Fruit fly (Drosophila melanogaster) Kc167 (cell line): ENCODE results near the gene Cftr.

ENCODE experiments used
- Myc ChIP-seq: fragments of >200 bp; optimal IDR thresholded peaks from 2 replicates; lab custom pipeline; 2017; ENCODE audit warnings: missing external identifiers
- Sin3A ChIP-seq: fragments of >200 bp; optimal IDR thresholded peaks from 2 replicates; lab custom pipeline; 2018; ENCODE audit warnings: missing external identifiers
- h ChIP-seq: fragments of >200 bp; optimal IDR thresholded peaks from 3 replicates; lab custom pipeline; 2018; ENCODE audit warnings: missing external identifiers
- insv ChIP-seq: fragments of >200 bp; optimal IDR thresholded peaks from 3 replicates; lab custom pipeline; 2018; ENCODE audit warnings: missing external identifiers
- psq ChIP-seq: fragments of >200 bp; optimal IDR thresholded peaks from 2 replicates; lab custom pipeline; 2017; ENCODE audit warnings: missing external identifiers
- ttk ChIP-seq: sonication (Bioruptor generic); optimal IDR thresholded peaks from 2 replicates; lab custom pipeline; 2017; ENCODE audit warnings: missing external identifiers

Gene Cftr

DNA sequence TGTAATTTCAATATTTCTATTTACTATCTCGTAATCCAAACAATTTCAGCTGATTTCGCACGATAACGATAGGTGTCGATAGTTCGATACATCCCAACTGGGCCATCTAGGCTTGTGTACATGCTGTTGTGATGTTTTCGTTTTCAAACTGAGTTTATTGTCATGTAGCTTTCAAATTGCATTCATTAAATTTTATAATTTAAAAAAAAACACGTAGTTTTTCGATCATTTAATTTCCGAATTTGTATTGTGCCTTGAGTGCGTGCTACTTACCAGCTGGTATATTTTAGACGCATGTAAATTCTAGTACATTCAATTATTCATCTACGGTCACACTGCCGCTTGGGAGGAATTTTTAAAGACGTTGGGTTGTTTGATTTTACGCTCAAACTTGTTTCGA, 13.4 kb downstream of the Cftr start, which contains the start of the genes CG13623 and ana1:
Gene CG13623, minus strand, starts transcription at position 231 of the 400 bp plus-strand sequence.
Gene ana1, plus strand, starts transcription at position 249 of the 400 bp plus-strand sequence.
- no peak for TF ChIP-seq Sin3A (lab: Kevin White, UChicago)
- TF ChIP-seq psq (lab: Kevin White, UChicago): no peak
- TF ChIP-seq h (lab: Kevin White, UChicago): no peak
- TF ChIP-seq ttk: no peak
- no peak for TF ChIP-seq insv (lab: Kevin White, UChicago)
- no peak for TF ChIP-seq Myc (lab: Kevin White, UChicago)

DNA sequence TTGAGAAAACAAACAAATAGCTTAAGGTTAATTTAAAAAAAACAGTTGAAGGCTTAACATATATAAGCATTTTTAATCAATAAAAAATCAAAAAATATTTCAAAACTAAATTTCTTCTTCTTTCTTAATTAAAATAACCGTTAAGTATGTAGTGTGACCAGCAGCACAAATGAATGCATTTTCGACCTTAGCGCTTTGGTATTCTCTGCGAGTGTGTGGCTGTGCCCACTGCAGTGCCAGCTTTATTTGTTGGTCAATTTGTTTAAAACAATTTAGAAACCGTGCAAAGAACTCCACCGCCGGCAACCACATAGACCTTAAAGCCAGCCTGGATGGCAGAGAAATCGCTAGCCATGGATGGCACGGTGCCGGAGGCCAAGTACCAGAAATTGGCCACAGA, 15.9 kb downstream of the Cftr start, which contains the start of gene CG6607:
Gene CG6607, plus strand, starts transcription at position 203 of the 400 bp plus-strand sequence.
- no peak for TF ChIP-seq insv (lab: Kevin White, UChicago)
- TF ChIP-seq Myc (lab: Kevin White, UChicago): no peak
- no peak for TF ChIP-seq h (lab: Kevin White, UChicago)
- TF ChIP-seq ttk: no peak
- TF ChIP-seq psq (lab: Kevin White, UChicago): no peak
- TF ChIP-seq Sin3A (lab: Kevin White, UChicago): no peak

DNA sequence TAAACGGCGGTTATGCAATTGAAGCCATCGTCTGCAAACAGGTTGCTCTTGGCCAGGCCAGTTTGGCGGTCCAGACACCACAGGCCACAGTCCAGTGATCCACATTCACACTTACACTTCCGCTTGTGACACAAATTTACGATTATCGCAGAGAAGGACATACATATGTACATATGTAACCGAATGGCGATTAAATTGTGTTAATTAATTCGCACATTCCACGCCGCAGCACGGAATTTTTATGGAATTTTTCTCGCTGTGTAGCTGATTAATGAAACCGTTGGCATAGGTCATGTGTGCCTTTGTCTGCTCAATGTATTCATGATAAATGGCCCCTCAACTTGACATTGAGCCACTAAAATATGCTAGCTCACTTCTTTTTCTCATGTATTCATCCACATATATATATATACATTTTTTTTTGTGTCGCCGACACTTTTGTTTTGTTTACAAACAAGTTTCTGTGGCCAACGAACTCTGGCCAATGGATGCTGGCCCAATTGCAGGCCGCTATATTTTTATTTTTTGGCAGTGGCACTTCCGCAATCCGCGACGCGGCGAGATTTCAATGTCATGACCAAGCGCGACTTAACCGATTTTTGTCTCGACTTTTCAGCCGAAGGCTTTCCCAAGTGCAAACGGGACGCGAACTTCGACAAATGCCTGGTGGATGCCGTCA, 17.6 kb downstream of the Cftr start:
- TF ChIP-seq h (lab: Kevin White, UChicago) (no peak), insv (lab: Kevin White, UChicago) (no peak), Sin3A (lab: Kevin White, UChicago) (no peak), psq (lab: Kevin White, UChicago) (no peak), ttk (no peak), Myc (lab: Kevin White, UChicago) (no peak)

dm6 chr3R:24524426-24524974, 19.2 kb downstream of the Cftr start, which contains the start of gene Jhbp12:
Gene Jhbp12, plus strand, starts transcription at chr3R:24524794.
- no peak for TF ChIP-seq Sin3A (lab: Kevin White, UChicago)
- no peak for TF ChIP-seq ttk
- TF ChIP-seq insv (lab: Kevin White, UChicago): no peak
- no peak for TF ChIP-seq h (lab: Kevin White, UChicago)
- no peak for TF ChIP-seq psq (lab: Kevin White, UChicago)
- TF ChIP-seq Myc (lab: Kevin White, UChicago): no peak

DNA sequence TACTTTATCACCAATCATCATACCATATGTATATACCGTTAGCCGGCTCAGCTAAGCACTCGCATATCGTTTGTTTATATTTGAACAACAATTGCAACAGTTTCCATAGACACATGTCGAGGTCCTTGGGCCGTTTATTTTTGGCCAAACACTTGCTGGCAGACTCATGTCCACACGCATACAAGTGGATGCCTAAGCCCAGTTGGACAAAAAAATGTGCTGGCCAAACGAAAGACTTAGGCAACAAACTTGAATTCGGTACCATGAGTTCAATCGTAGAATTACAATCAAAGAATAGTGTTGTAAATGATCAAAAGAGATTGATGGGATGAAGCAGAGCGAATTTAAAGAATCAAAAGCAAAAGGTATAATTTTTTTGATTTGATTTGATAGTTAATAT, 20.1 kb downstream of the Cftr start, which contains the start of gene CG13622:
Gene CG13622, minus strand, starts transcription at position 101 of the 400 bp plus-strand sequence.
- no peak for TF ChIP-seq psq (lab: Kevin White, UChicago)
- TF ChIP-seq Sin3A (lab: Kevin White, UChicago): no peak
- TF ChIP-seq insv (lab: Kevin White, UChicago): no peak
- no peak for TF ChIP-seq ttk
- no peak for TF ChIP-seq h (lab: Kevin White, UChicago)
- TF ChIP-seq Myc (lab: Kevin White, UChicago): no peak

DNA sequence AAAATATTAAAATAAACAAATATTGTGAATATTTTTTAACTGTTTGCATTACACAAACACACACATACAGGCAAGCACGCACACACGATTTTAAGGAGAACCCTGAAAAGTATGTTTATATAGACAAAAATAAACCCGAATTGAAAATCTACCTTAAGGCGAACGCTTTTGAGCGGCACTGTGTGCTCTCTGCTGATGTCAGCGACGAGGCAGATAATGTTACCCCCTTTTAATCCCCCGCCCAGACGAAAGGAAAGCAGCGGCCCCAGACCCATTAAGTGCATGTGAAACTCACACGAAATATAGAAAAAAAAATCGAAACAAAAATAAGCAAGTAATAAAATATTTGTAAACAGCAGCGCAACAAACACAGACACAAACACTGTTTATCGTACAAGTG, 22.4 kb downstream of the Cftr start:
- TF ChIP-seq Myc (lab: Kevin White, UChicago) (no peak), psq (lab: Kevin White, UChicago) (no peak), h (lab: Kevin White, UChicago) (no peak), Sin3A (lab: Kevin White, UChicago) (no peak), ttk (no peak), insv (lab: Kevin White, UChicago) (no peak)

DNA sequence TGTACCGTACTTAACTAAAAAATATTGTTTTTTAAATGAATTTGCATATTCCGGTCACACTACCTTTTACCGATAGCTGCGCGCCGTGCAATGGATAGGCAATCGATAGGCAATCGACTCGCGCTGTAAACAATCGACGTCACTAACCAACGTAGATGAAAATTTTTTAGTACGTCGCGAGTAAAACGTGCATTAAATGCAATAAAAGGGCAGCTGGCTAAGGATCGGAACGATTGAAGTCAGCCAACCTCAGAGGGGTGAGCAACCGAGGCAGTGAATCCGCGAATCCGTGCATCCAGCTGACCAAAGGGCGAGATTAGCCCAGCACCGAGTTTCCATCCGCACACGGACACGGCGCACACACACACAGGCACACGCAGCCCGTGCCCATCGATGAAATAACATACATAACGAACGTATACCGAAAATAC, 25.5 kb downstream of the Cftr start, which contains the start of gene Pp1alpha-96A:
Gene Pp1alpha-96A, plus strand, starts transcription at position 121 of the 431 bp plus-strand sequence.
- TF ChIP-seq insv (lab: Kevin White, UChicago) (no peak), Sin3A (lab: Kevin White, UChicago) (no peak), psq (lab: Kevin White, UChicago) (no peak), h (lab: Kevin White, UChicago) (no peak), ttk (no peak), Myc (lab: Kevin White, UChicago) (no peak)

- TF ChIP-seq Sin3A (lab: Kevin White, UChicago) (no peak), insv (lab: Kevin White, UChicago) (no peak), psq (lab: Kevin White, UChicago) (no peak), ttk (no peak), h (lab: Kevin White, UChicago) (no peak), Myc (lab: Kevin White, UChicago) (no peak)
Observed at dm6 chr3R:24514652-24515328, 28.9 kb downstream of the Cftr start, which contains the start of the genes nAChRbeta2 and DZIP1. Gene nAChRbeta2, minus strand, starts transcription at chr3R:24515106. Gene DZIP1, plus strand, starts transcription at chr3R:24515278.

DNA sequence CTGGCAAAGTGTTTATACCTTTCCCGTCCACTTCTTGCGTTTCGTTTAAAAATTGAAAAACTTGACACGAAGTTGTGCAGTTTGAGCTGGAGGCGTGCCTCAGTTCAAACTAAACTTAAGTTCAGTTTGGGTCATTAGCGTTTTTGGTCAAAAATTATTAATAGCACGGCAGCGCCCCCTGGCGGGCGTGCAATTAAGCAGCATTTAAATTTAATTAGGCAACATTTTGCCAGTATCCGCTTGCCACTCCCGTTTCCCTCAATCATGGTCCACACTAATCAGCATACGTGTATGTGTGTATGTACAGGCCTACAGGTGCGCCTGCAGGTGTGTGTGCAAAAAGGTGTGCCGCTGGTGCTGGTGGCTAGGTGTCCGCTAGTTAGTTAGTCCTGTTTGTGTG, 40.1 kb downstream of the Cftr start:
- TF ChIP-seq h (lab: Kevin White, UChicago) (no peak), insv (lab: Kevin White, UChicago) (no peak), psq (lab: Kevin White, UChicago) (no peak), Myc (lab: Kevin White, UChicago) (no peak)

DNA sequence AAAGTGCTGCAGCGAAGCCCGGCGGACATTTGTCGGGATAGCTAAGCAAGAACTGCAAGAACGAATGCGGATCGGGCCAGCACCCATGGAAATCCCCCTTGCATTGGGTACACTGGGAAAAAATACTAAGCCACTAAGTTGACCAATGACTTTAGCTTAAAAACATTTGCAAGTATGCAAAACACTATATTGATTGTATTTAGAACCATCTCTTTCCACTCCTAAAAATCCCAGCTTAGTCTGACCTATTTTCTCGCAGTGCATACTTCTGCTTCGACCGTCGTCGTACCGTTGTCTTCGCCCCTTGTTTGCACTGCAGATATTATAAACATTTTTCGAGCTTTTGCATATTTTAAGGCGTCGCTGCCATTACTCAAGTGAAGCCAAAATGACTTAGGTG, 47.6 kb downstream of the Cftr start:
- no peak for TF ChIP-seq Myc (lab: Kevin White, UChicago)
- no peak for TF ChIP-seq h (lab: Kevin White, UChicago)
- TF ChIP-seq insv (lab: Kevin White, UChicago): no peak
- TF ChIP-seq Sin3A (lab: Kevin White, UChicago): no peak
- no peak for TF ChIP-seq ttk
- no peak for TF ChIP-seq psq (lab: Kevin White, UChicago)
